Fruit fly (Drosophila melanogaster): ENCODE measurements around the gene Mesh1.

Gene Mesh1

DNA sequence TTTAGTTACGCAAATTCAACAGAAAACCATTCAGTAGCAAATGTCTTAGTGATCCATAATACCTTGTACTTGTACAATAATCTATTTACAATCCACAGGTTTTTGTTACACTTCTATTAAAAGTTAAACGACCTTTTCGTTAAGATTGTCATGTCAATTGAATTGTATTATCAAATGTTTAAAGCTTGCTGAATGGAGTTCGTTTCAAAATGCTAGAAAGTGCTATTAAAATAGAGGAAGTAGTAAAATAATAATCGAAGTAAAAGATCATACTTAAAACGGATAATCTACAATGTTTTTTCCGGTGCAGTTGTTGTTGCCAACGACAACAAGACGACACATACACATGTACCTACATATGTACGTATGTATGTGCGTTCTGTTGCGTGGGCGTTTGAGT, 15.7 kb upstream of the Mesh1 start (continued):
- TF ChIP-seq Kr (GFP tag; optimal IDR thresholded peaks at IDR 0.05) (no peak), Spps (tag; optimal IDR thresholded peaks at IDR 0.05) (no peak), grn (GFP tag; optimal IDR thresholded peaks at IDR 0.05) (no peak), hbn (GFP tag; IDR thresholded peaks at IDR 0.05; ENCODE audit: partially characterized antibody) (no peak), CG1832 (GFP tag; optimal IDR thresholded peaks at IDR 0.05) (no peak), CG15269 (tag; optimal IDR thresholded peaks at IDR 0.05) (no peak), bowl (GFP tag; IDR thresholded peaks at IDR 0.05) (no peak), CG10543 (GFP tag; optimal IDR thresholded peaks at IDR 0.05) (no peak), Oli (tag; optimal IDR thresholded peaks at IDR 0.05) (no peak), C15 (GFP tag; IDR thresholded peaks at IDR 0.05) (no peak), gsb (GFP tag; IDR thresholded peaks at IDR 0.05) (no peak), Dip3 (GFP tag; optimal IDR thresholded peaks at IDR 0.05) (no peak), btn (GFP tag; optimal IDR thresholded peaks at IDR 0.05) (no peak), HHEX (GFP tag; optimal IDR thresholded peaks at IDR 0.05) (no peak), Blimp-1 (GFP tag; optimal IDR thresholded peaks at IDR 0.05) (peak; percentile 28), CG17829 (tag; optimal IDR thresholded peaks at IDR 0.05) (peak; percentile 3), CG8478 (optimal IDR thresholded peaks at IDR 0.05) (no peak), fd96Cb (tag; optimal IDR thresholded peaks at IDR 0.05) (peak; percentile 11), CG17361 (GFP tag; IDR thresholded peaks at IDR 0.05) (0 out of 3 replicates have a peak, but pooled peaks have one; percentile 15), inv (GFP tag; IDR thresholded peaks at IDR 0.05; ENCODE audit: partially characterized antibody) (no peak), CG12391 (tag; optimal IDR thresholded peaks at IDR 0.05) (peak; percentile 29), CG3726 (GFP tag; IDR thresholded peaks at IDR 0.05) (no peak), CG10267 (tag; optimal IDR thresholded peaks at IDR 0.05) (peak; percentile 7), CG6791 (GFP tag; IDR thresholded peaks at IDR 0.05; ENCODE audit: partially characterized antibody) (no peak), E2f1 (GFP tag; IDR thresholded peaks at IDR 0.05) (no peak), dan (GFP tag; IDR thresholded peaks at IDR 0.05) (no peak), Dek (tag; optimal IDR thresholded peaks at IDR 0.05) (no peak), D (optimal IDR thresholded peaks at IDR 0.05) (no peak), D (GFP tag; optimal IDR thresholded peaks at IDR 0.05) (no peak), CG14710 (tag; optimal IDR thresholded peaks at IDR 0.05) (peak; percentile 15), TFAM (GFP tag; optimal IDR thresholded peaks at IDR 0.05) (no peak), CG4730 (GFP tag; IDR thresholded peaks at IDR 0.05) (no peak), yki (optimal IDR thresholded peaks at IDR 0.05) (no peak), bcd (GFP tag; optimal IDR thresholded peaks at IDR 0.05) (no peak), CG9932 (GFP tag; IDR thresholded peaks at IDR 0.05) (no peak), CG31441 (GFP tag; IDR thresholded peaks at IDR 0.05) (peak; percentile 50), CG1792 (GFP tag; optimal IDR thresholded peaks at IDR 0.05) (no peak), sd (tag; optimal IDR thresholded peaks at IDR 0.05) (no peak), H2.0 (GFP tag; IDR thresholded peaks at IDR 0.05) (no peak), Dad (GFP tag; optimal IDR thresholded peaks at IDR 0.05) (no peak), slp2 (GFP tag; optimal IDR thresholded peaks at IDR 0.05) (no peak), CG8281 (tag; optimal IDR thresholded peaks at IDR 0.05) (no peak), schlank (tag; optimal IDR thresholded peaks at IDR 0.05) (no peak), eve (GFP tag; optimal IDR thresholded peaks at IDR 0.05) (no peak), Gug (GFP tag; IDR thresholded peaks at IDR 0.05) (no peak), CG3847 (GFP tag; IDR thresholded peaks at IDR 0.05) (no peak), CG4707 (GFP tag; optimal IDR thresholded peaks at IDR 0.05) (no peak), Antp (GFP tag; optimal IDR thresholded peaks at IDR 0.05) (no peak), Side (GFP tag; optimal IDR thresholded peaks at IDR 0.05) (no peak), ac (GFP tag; optimal IDR thresholded peaks at IDR 0.05) (no peak), Sox102F (GFP tag; optimal IDR thresholded peaks at IDR 0.05) (peak; percentile 23), Xrp1 (GFP tag; IDR thresholded peaks at IDR 0.05) (0 out of 2 replicates have a peak, but pooled peaks have one; percentile 33), CG17359 (tag; optimal IDR thresholded peaks at IDR 0.05) (peak; percentile 12)
